Worm (Caenorhabditis elegans) whole organism, late embryonic: ENCODE data around the gene cutl-5.
"Not testable (repeated sequence)": the region's sequence is repeated elsewhere in the genome, so short reads cannot be mapped to it uniquely, and the experiment has no call there.

Source experiments
- C08G9.2 ChIP-seq: sonication (generic microtip); optimal IDR thresholded peaks from 2 replicates; lab custom pipeline; 2016; ENCODE audit warnings: mild to moderate bottlenecking, missing genetic modification characterization, moderate library complexity, missing compliant biosample characterization
- C38D4.7 ChIP-seq: fragments of 200-800 bp; sonication (Bioruptor generic); optimal IDR thresholded peaks from 2 replicates; lab custom pipeline; 2018; ENCODE audit warnings: mild to moderate bottlenecking, missing genetic modification characterization, moderate library complexity, missing compliant biosample characterization
- F13H6.1 ChIP-seq: sonication (generic microtip); optimal IDR thresholded peaks from 2 replicates; lab custom pipeline; 2016; ENCODE audit warnings: missing genetic modification characterization, missing compliant biosample characterization
- K09A11.1 ChIP-seq: sonication (generic microtip); optimal IDR thresholded peaks from 2 replicates; lab custom pipeline; 2017; ENCODE audit warnings: antibody characterized with exemption, mild to moderate bottlenecking, missing genetic modification characterization, missing compliant biosample characterization; ENCODE audit not compliant: insufficient read depth
- T23F11.4 ChIP-seq: fragments of 200-800 bp; sonication (Bioruptor generic); optimal IDR thresholded peaks from 2 replicates; lab custom pipeline; 2018; ENCODE audit warnings: mild to moderate bottlenecking, missing genetic modification characterization, missing compliant biosample characterization
- Y22D7AL.16 ChIP-seq: sonication (generic microtip); optimal IDR thresholded peaks from 2 replicates; lab custom pipeline; 2016; ENCODE audit warnings: missing genetic modification characterization, missing compliant biosample characterization
- ceh-19 ChIP-seq: fragments of 200-800 bp; sonication (Bioruptor generic); optimal IDR thresholded peaks from 2 replicates; lab custom pipeline; 2018; ENCODE audit warnings: mild to moderate bottlenecking, missing genetic modification characterization, missing compliant biosample characterization
- ceh-22 ChIP-seq: sonication (generic microtip); optimal IDR thresholded peaks from 2 replicates; lab custom pipeline; 2017; ENCODE audit warnings: missing biosample characterization, missing genetic modification characterization
- ceh-24 ChIP-seq: sonication (generic microtip); optimal IDR thresholded peaks from 2 replicates; lab custom pipeline; 2016; ENCODE audit warnings: mild to moderate bottlenecking, missing genetic modification characterization, missing compliant biosample characterization
- ceh-31 ChIP-seq: sonication (generic microtip); optimal IDR thresholded peaks from 2 replicates; lab custom pipeline; 2016; ENCODE audit warnings: missing genetic modification characterization, missing compliant biosample characterization
- ceh-45 ChIP-seq: fragments of 200-800 bp; sonication (Bioruptor generic); IDR thresholded peaks from 2 replicates; pipeline ENCODE4 v1.3.6; 2022; ENCODE audit warnings: missing genetic modification reagents, missing genetic modification characterization, missing compliant biosample characterization
- ceh-48 ChIP-seq: sonication (generic microtip); optimal IDR thresholded peaks from 2 replicates; lab custom pipeline; 2016; ENCODE audit warnings: missing genetic modification characterization, inconsistent platforms, missing compliant biosample characterization
- ceh-6 ChIP-seq: fragments of 200-800 bp; sonication (Bioruptor generic); optimal IDR thresholded peaks from 2 replicates; lab custom pipeline; 2018; ENCODE audit warnings: mild to moderate bottlenecking, missing genetic modification characterization, missing compliant biosample characterization
- eyg-1 ChIP-seq: sonication (generic microtip); optimal IDR thresholded peaks from 2 replicates; lab custom pipeline; 2016; ENCODE audit warnings: missing genotype, missing genetic modification characterization, missing compliant biosample characterization
- gmeb-2 ChIP-seq: sonication (generic microtip); optimal IDR thresholded peaks from 2 replicates; lab custom pipeline; 2016; ENCODE audit warnings: missing genetic modification characterization, inconsistent platforms, missing compliant biosample characterization
- hlh-13 ChIP-seq: fragments of 200-800 bp; sonication (Bioruptor generic); optimal IDR thresholded peaks from 2 replicates; lab custom pipeline; 2018; ENCODE audit warnings: mild to moderate bottlenecking, missing genetic modification characterization, missing compliant biosample characterization
- hlh-6 ChIP-seq: sonication (generic microtip); optimal IDR thresholded peaks from 2 replicates; lab custom pipeline; 2016; ENCODE audit warnings: missing genotype, missing genetic modification characterization, missing compliant biosample characterization
- lim-6 ChIP-seq: sonication (generic microtip); optimal IDR thresholded peaks from 2 replicates; lab custom pipeline; 2016; ENCODE audit warnings: missing genetic modification characterization, missing compliant biosample characterization
- lin-11 ChIP-seq: fragments of 200-800 bp; sonication (Bioruptor generic); optimal IDR thresholded peaks from 2 replicates; lab custom pipeline; 2018; ENCODE audit warnings: mild to moderate bottlenecking, missing genetic modification characterization, missing compliant biosample characterization
- madf-2 ChIP-seq: sonication (generic microtip); optimal IDR thresholded peaks from 2 replicates; lab custom pipeline; 2017; ENCODE audit warnings: missing genetic modification characterization, missing compliant biosample characterization
- nhr-11 ChIP-seq: fragments of 150-350 bp; optimal IDR thresholded peaks from 2 replicates; lab custom pipeline; 2014; ENCODE audit warnings: missing biosample characterization, missing genetic modification characterization
- nhr-232 ChIP-seq: sonication (generic microtip); optimal IDR thresholded peaks from 2 replicates; lab custom pipeline; 2016; ENCODE audit warnings: missing genetic modification characterization, missing compliant biosample characterization
- npax-4 ChIP-seq: sonication (generic microtip); optimal IDR thresholded peaks from 2 replicates; lab custom pipeline; 2016; ENCODE audit warnings: missing genetic modification characterization, missing compliant biosample characterization
- odd-2 ChIP-seq: sonication (generic microtip); optimal IDR thresholded peaks from 2 replicates; lab custom pipeline; 2017; ENCODE audit warnings: antibody characterized with exemption, mild to moderate bottlenecking, missing genetic modification characterization, missing compliant biosample characterization
- pag-3 ChIP-seq: sonication (generic microtip); optimal IDR thresholded peaks from 2 replicates; lab custom pipeline; 2016; ENCODE audit warnings: missing compliant biosample characterization, missing genetic modification characterization, borderline replicate concordance
- pat-9 ChIP-seq: fragments of 200-800 bp; sonication (Bioruptor generic); optimal IDR thresholded peaks from 2 replicates; lab custom pipeline; 2018; ENCODE audit warnings: mild to moderate bottlenecking, missing genetic modification characterization, moderate library complexity, missing compliant biosample characterization
- pax-1 ChIP-seq: fragments of 150-350 bp; optimal IDR thresholded peaks from 2 replicates; lab custom pipeline; 2014; ENCODE audit warnings: missing biosample characterization, missing genetic modification characterization
- pha-2 ChIP-seq: sonication (generic microtip); optimal IDR thresholded peaks from 2 replicates; lab custom pipeline; 2017; ENCODE audit warnings: mild to moderate bottlenecking, missing genetic modification characterization, missing compliant biosample characterization
- pha-4 ChIP-seq: fragments of 150-350 bp; optimal IDR thresholded peaks from 2 replicates; lab custom pipeline; 2018; ENCODE audit warnings: missing biosample characterization, missing genetic modification reagents, missing genetic modification characterization
- pqm-1 ChIP-seq: sonication (generic microtip); optimal IDR thresholded peaks from 2 replicates; lab custom pipeline; 2016; ENCODE audit warnings: missing genetic modification characterization, missing compliant biosample characterization
- pros-1 ChIP-seq: fragments of 150-350 bp; optimal IDR thresholded peaks from 2 replicates; lab custom pipeline; 2014; ENCODE audit warnings: missing biosample characterization, missing genetic modification reagents, missing genetic modification characterization
- sox-2 ChIP-seq: fragments of 200-800 bp; sonication (Bioruptor generic); IDR thresholded peaks from 2 replicates; pipeline ENCODE4 v1.3.6; 2022; ENCODE audit warnings: missing genetic modification reagents, missing genetic modification characterization, missing compliant biosample characterization
- sox-4 ChIP-seq: sonication (generic microtip); optimal IDR thresholded peaks from 2 replicates; lab custom pipeline; 2017; ENCODE audit warnings: mild to moderate bottlenecking, missing genetic modification characterization, inconsistent platforms, missing compliant biosample characterization
- tbx-2 ChIP-seq: sonication (generic microtip); optimal IDR thresholded peaks from 2 replicates; lab custom pipeline; 2016; ENCODE audit warnings: missing genetic modification characterization, missing compliant biosample characterization
- ttx-3 ChIP-seq: sonication (generic microtip); optimal IDR thresholded peaks from 2 replicates; lab custom pipeline; 2016; ENCODE audit warnings: missing genetic modification reagents, missing genetic modification characterization, missing compliant biosample characterization
- unc-3 ChIP-seq, 2 experiments: fragments of 200-800 bp in 1 of 2; sonication (Bioruptor generic) in 1 of 2; sonication (generic microtip) in 1 of 2; conservative IDR thresholded peaks in 1 of 2; optimal IDR thresholded peaks in 1 of 2; 2 replicates each; pipeline versions ENCODE4 v1.3.6 to Lab custom; 2016 to 2022; ENCODE audit warnings: missing compliant biosample characterization in 2 of 2, missing genetic modification characterization in 2 of 2, missing genetic modification reagents in 1 of 2
- unc-42 ChIP-seq: sonication (generic microtip); optimal IDR thresholded peaks from 2 replicates; lab custom pipeline; 2016; ENCODE audit warnings: missing genotype, missing genetic modification characterization, missing compliant biosample characterization
- unc-55 ChIP-seq: sonication (generic microtip); optimal IDR thresholded peaks from 2 replicates; lab custom pipeline; 2017; ENCODE audit warnings: missing biosample characterization, missing genetic modification reagents, missing genetic modification characterization
- unc-86 ChIP-seq: sonication (generic microtip); optimal IDR thresholded peaks from 2 replicates; lab custom pipeline; 2016; ENCODE audit warnings: missing genetic modification characterization, missing compliant biosample characterization
- zip-5 ChIP-seq: sonication (generic microtip); optimal IDR thresholded peaks from 2 replicates; lab custom pipeline; 2016; ENCODE audit warnings: missing genetic modification characterization, missing compliant biosample characterization
- ztf-16 ChIP-seq: sonication (generic microtip); optimal IDR thresholded peaks from 2 replicates; lab custom pipeline; 2017; ENCODE audit warnings: missing genetic modification characterization, missing compliant biosample characterization

Gene cutl-5

ce11 chrII:7090085-7090484 is 25.6 kb downstream of the cutl-5 start:
- TF ChIP-seq eyg-1 (no peak), unc-42 (tag; lab: Kevin White, UChicago) (peak; percentile 39)

ce11 chrII:7084021-7084420 is 31.7 kb downstream of the cutl-5 start, which contains the start of the genes T02G5.14 and T02G5.15:
TSS of gene T02G5.14 (plus strand) at chrII:7084321.
TSS of gene T02G5.15 (plus strand) at chrII:7084321.
- not testable (repeated sequence) for TF ChIP-seq F13H6.1, lin-11, ceh-22 (tag; lab: Kevin White, UChicago)

ce11 chrII:7075564-7076228 is 40.0 kb downstream of the cutl-5 start, which contains the start of gene T02G5.7:
TSS of gene T02G5.7 (plus strand) at chrII:7075614.
- no peak for TF ChIP-seq pag-3 (tag; lab: Kevin White, UChicago)
- TF ChIP-seq ceh-19 (GFP tag; lab: Kevin White, UChicago), result no peak
- TF ChIP-seq sox-2 (GFP tag; lab: Robert Waterston, UW), result no peak
- TF ChIP-seq pha-4 (tag; lab: Kevin White, UChicago), result no peak

- TF ChIP-seq ceh-19 (GFP tag; lab: Kevin White, UChicago), result no peak
- no peak for TF ChIP-seq ceh-24 (tag; lab: Kevin White, UChicago)
- TF ChIP-seq C38D4.7, result no peak
- TF ChIP-seq nhr-232, result no peak
- TF ChIP-seq sox-4, result no peak
- no peak for TF ChIP-seq T23F11.4 (GFP tag; lab: Kevin White, UChicago)
- TF ChIP-seq ceh-48, result no peak
- no peak for TF ChIP-seq ztf-16 (tag; lab: Kevin White, UChicago)
- no peak for TF ChIP-seq pros-1 (tag; lab: Kevin White, UChicago)
- no peak for TF ChIP-seq nhr-11
- no peak for TF ChIP-seq zip-5 (tag; lab: Kevin White, UChicago)
- TF ChIP-seq pha-2, result no peak
- TF ChIP-seq gmeb-2 (tag; lab: Kevin White, UChicago), result no peak
- no peak for TF ChIP-seq K09A11.1
- TF ChIP-seq ceh-6 (GFP tag; lab: Kevin White, UChicago), result no peak
- TF ChIP-seq C08G9.2 (tag; lab: Kevin White, UChicago), result no peak
- TF ChIP-seq Y22D7AL.16, result no peak
- TF ChIP-seq unc-3 (GFP tag; conservative IDR thresholded peaks at IDR 0.05; lab: Robert Waterston, UW), result no peak
- TF ChIP-seq unc-3 (tag; optimal IDR thresholded peaks at IDR 0.05; lab: Kevin White, UChicago), result no peak
- no peak for TF ChIP-seq ceh-45 (GFP tag; lab: Robert Waterston, UW)
- no peak for TF ChIP-seq ttx-3 (tag; lab: Kevin White, UChicago)
These were observed 42.2 kb downstream of the cutl-5 start, which contains the start of gene kat-1 for ce11 chrII:7073537-7073913. TSS of gene kat-1 (plus strand) at chrII:7073814.

ce11 chrII:7072590-7073536 is 42.8 kb downstream of the cutl-5 start:
- TF ChIP-seq ceh-45 (GFP tag; lab: Robert Waterston, UW) (no peak), hlh-6 (tag; lab: Kevin White, UChicago) (no peak), ceh-31 (peak; percentile 97), unc-55 (GFP tag; lab: Kevin White, UChicago) (no peak), lin-11 (tag; lab: Kevin White, UChicago) (no peak), pat-9 (tag; lab: Kevin White, UChicago) (no peak), hlh-13 (no peak), ceh-22 (tag; lab: Kevin White, UChicago) (no peak), ttx-3 (tag; lab: Kevin White, UChicago) (no peak), madf-2 (tag; lab: Kevin White, UChicago) (no peak), npax-4 (tag; lab: Kevin White, UChicago) (no peak), lim-6 (tag; lab: Kevin White, UChicago) (no peak), unc-86 (tag; lab: Kevin White, UChicago) (peak; percentile 5), pax-1 (no peak), unc-42 (tag; lab: Kevin White, UChicago) (peak; percentile 93), tbx-2 (tag; lab: Kevin White, UChicago) (peak; percentile 76), odd-2 (no peak), C38D4.7 (no peak), pqm-1 (no peak), pha-4 (tag; lab: Kevin White, UChicago) (no peak)
